Fruit fly (Drosophila melanogaster) whole organism, embryonic: ENCODE results near the gene Acn.

Experiments
- C15 ChIP-seq: fragments of 200-800 bp; sonication (Bioruptor generic); IDR thresholded peaks from 3 replicates; pipeline ENCODE4 v1.3.6; 2022; ENCODE audit warnings: missing biosample characterization, missing genetic modification characterization
- CG1024 ChIP-seq: fragments of 200-800 bp; sonication (Bioruptor generic); IDR thresholded peaks from 2 replicates; pipeline ENCODE4 v1.3.6; 2022; ENCODE audit warnings: missing biosample characterization, missing genetic modification characterization
- CG11560 ChIP-seq: fragments of 200-800 bp; sonication (Bioruptor generic); IDR thresholded peaks from 3 replicates; pipeline ENCODE4 v1.3.6; 2022; ENCODE audit warnings: missing biosample characterization, missing genetic modification characterization
- CG11723 ChIP-seq: fragments of 200-800 bp; sonication (Bioruptor generic); optimal IDR thresholded peaks from 2 replicates; lab custom pipeline; 2017; ENCODE audit warnings: missing biosample characterization, mild to moderate bottlenecking, missing genetic modification characterization
- CG12071 ChIP-seq: fragments of 200-800 bp; sonication (Bioruptor generic); optimal IDR thresholded peaks from 3 replicates; lab custom pipeline; 2018; ENCODE audit warnings: missing biosample characterization, mild to moderate bottlenecking, missing genetic modification characterization
- CG13296 ChIP-seq: fragments of 200-800 bp; sonication (Bioruptor generic); optimal IDR thresholded peaks from 3 replicates; lab custom pipeline; 2018; ENCODE audit warnings: missing biosample characterization, mild to moderate bottlenecking, missing genetic modification characterization
- CG13624 ChIP-seq: fragments of 200-800 bp; sonication (Bioruptor generic); optimal IDR thresholded peaks from 2 replicates; lab custom pipeline; 2016; ENCODE audit warnings: missing biosample characterization, missing genetic modification characterization
- CG14860 ChIP-seq: fragments of 200-800 bp; sonication (Bioruptor generic); IDR thresholded peaks from 3 replicates; pipeline ENCODE4 v1.3.6; 2022; ENCODE audit warnings: missing biosample characterization, missing genetic modification characterization; ENCODE audit not compliant: partially characterized antibody
- CG15601 ChIP-seq: fragments of 200-800 bp; sonication (Bioruptor generic); optimal IDR thresholded peaks from 3 replicates; lab custom pipeline; 2019; ENCODE audit warnings: missing biosample characterization, mild to moderate bottlenecking, missing genetic modification characterization, moderate library complexity
- CG17912 ChIP-seq: fragments of 200-800 bp; sonication (Bioruptor generic); optimal IDR thresholded peaks from 2 replicates; lab custom pipeline; 2018; ENCODE audit warnings: missing biosample characterization, mild to moderate bottlenecking, missing genetic modification characterization
- CG18619 ChIP-seq: fragments of 200-800 bp; sonication (Bioruptor generic); optimal IDR thresholded peaks from 3 replicates; lab custom pipeline; 2017; ENCODE audit warnings: missing biosample characterization, mild to moderate bottlenecking, missing genetic modification characterization
- CG2129 ChIP-seq: fragments of 200-800 bp; sonication (Bioruptor generic); IDR thresholded peaks from 2 replicates; pipeline ENCODE4 v1.3.6; 2022; ENCODE audit warnings: missing biosample characterization, missing genetic modification characterization; ENCODE audit not compliant: partially characterized antibody
- CG2202 ChIP-seq: fragments of 200-800 bp; sonication (Bioruptor generic); optimal IDR thresholded peaks from 2 replicates; lab custom pipeline; 2018; ENCODE audit warnings: missing biosample characterization, mild to moderate bottlenecking, missing genetic modification characterization
- CG32767 ChIP-seq: fragments of 200-800 bp; sonication (Bioruptor generic); IDR thresholded peaks from 2 replicates; pipeline ENCODE4 v1.3.6; 2022; ENCODE audit warnings: missing biosample characterization, missing genetic modification characterization
- CG3281 ChIP-seq: fragments of 200-800 bp; sonication (Bioruptor generic); optimal IDR thresholded peaks from 3 replicates; lab custom pipeline; 2017; ENCODE audit warnings: missing biosample characterization, mild to moderate bottlenecking, missing genetic modification characterization
- CG4328 ChIP-seq: fragments of 200-800 bp; sonication (Bioruptor generic); optimal IDR thresholded peaks from 3 replicates; lab custom pipeline; 2017; ENCODE audit warnings: missing biosample characterization, missing genetic modification reagents, missing genetic modification characterization
- CG4854 ChIP-seq: fragments of 200-800 bp; sonication (Bioruptor generic); optimal IDR thresholded peaks from 2 replicates; lab custom pipeline; 2016; ENCODE audit warnings: missing biosample characterization, missing genetic modification characterization, inconsistent platforms
- CG6272 ChIP-seq: fragments of 200-800 bp; sonication (Bioruptor generic); IDR thresholded peaks from 2 replicates; pipeline ENCODE4 v1.3.6; 2022; ENCODE audit warnings: missing biosample characterization, missing genetic modification characterization
- CG7357 ChIP-seq: fragments of 200-800 bp; sonication (Bioruptor generic); IDR thresholded peaks from 3 replicates; pipeline ENCODE4 v1.3.6; 2022; ENCODE audit warnings: missing biosample characterization, missing genetic modification characterization
- Chrac-16 ChIP-seq: fragments of 200-800 bp; sonication (Bioruptor generic); optimal IDR thresholded peaks from 3 replicates; lab custom pipeline; 2016; ENCODE audit warnings: missing biosample characterization, missing genetic modification characterization
- Dip3 ChIP-seq: fragments of 200-800 bp; sonication (Bioruptor generic); optimal IDR thresholded peaks from 3 replicates; lab custom pipeline; 2016; ENCODE audit warnings: missing biosample characterization, missing genetic modification characterization
- Dll ChIP-seq: fragments of 200-800 bp; sonication (Bioruptor generic); IDR thresholded peaks from 4 replicates; pipeline ENCODE4 v1.3.6; 2022; ENCODE audit warnings: missing biosample characterization, missing genetic modification characterization; ENCODE audit not compliant: partially characterized antibody
- Myb ChIP-seq: fragments of 200-800 bp; sonication (Bioruptor generic); optimal IDR thresholded peaks from 2 replicates; lab custom pipeline; 2016; ENCODE audit warnings: missing biosample characterization, missing genetic modification characterization
- NK7.1 ChIP-seq: fragments of 200-800 bp; sonication (Bioruptor generic); optimal IDR thresholded peaks from 3 replicates; lab custom pipeline; 2016; ENCODE audit warnings: missing biosample characterization, missing genetic modification characterization
- Six4 ChIP-seq: fragments of 200-800 bp; sonication (Bioruptor generic); optimal IDR thresholded peaks from 2 replicates; lab custom pipeline; 2016; ENCODE audit warnings: missing biosample characterization, missing genetic modification characterization
- Sox100B ChIP-seq: fragments of 200-800 bp; sonication (Bioruptor generic); optimal IDR thresholded peaks from 3 replicates; lab custom pipeline; 2018; ENCODE audit warnings: missing biosample characterization, mild to moderate bottlenecking, missing genetic modification characterization
- Spps ChIP-seq: fragments of 200-800 bp; sonication (Bioruptor generic); optimal IDR thresholded peaks from 2 replicates; lab custom pipeline; 2018; ENCODE audit warnings: missing biosample characterization, mild to moderate bottlenecking, missing genetic modification characterization
- Taf1 ChIP-seq: fragments of 200-800 bp; sonication (Bioruptor generic); IDR thresholded peaks from 2 replicates; pipeline ENCODE4 v1.3.6; 2022; ENCODE audit warnings: missing biosample characterization, missing genetic modification characterization
- Tbp ChIP-seq: fragments of >200 bp; optimal IDR thresholded peaks from 2 replicates; lab custom pipeline; 2018; ENCODE audit warnings: missing biosample characterization, missing genetic modification characterization
- Trl ChIP-seq, 3 experiments: fragments of >200 bp in 2 of 3; fragments of 200-800 bp in 1 of 3; sonication (Bioruptor generic) in 1 of 3; optimal IDR thresholded peaks; 2 replicates in 1 of 3; 3 replicates in 2 of 3; lab custom pipeline; 2016 to 2017; ENCODE audit warnings: missing biosample characterization in 1 of 3, missing genetic modification characterization in 1 of 3
- abd-A ChIP-seq: fragments of 200-800 bp; sonication (Bioruptor generic); optimal IDR thresholded peaks from 3 replicates; lab custom pipeline; 2019; ENCODE audit warnings: missing biosample characterization, mild to moderate bottlenecking, missing genetic modification characterization, moderate library complexity
- ara ChIP-seq: fragments of 200-800 bp; sonication (Bioruptor generic); IDR thresholded peaks from 2 replicates; pipeline ENCODE4 v1.3.6; 2022; ENCODE audit warnings: missing biosample characterization, missing genetic modification characterization
- az2 ChIP-seq: fragments of 200-800 bp; sonication (Bioruptor generic); optimal IDR thresholded peaks from 3 replicates; lab custom pipeline; 2016; ENCODE audit warnings: missing biosample characterization, missing genetic modification characterization
- dimm ChIP-seq: fragments of 200-800 bp; sonication (Bioruptor generic); IDR thresholded peaks from 2 replicates; pipeline ENCODE4 v1.3.6; 2022; ENCODE audit warnings: missing biosample characterization, missing genetic modification characterization
- ewg ChIP-seq: fragments of 200-800 bp; sonication (Bioruptor generic); optimal IDR thresholded peaks from 3 replicates; lab custom pipeline; 2017; ENCODE audit warnings: mild to moderate bottlenecking, missing biosample characterization, missing genetic modification reagents, missing genetic modification characterization
- inv ChIP-seq: fragments of 200-800 bp; sonication (Bioruptor generic); IDR thresholded peaks from 2 replicates; pipeline ENCODE4 v1.3.6; 2022; ENCODE audit warnings: missing biosample characterization, missing genetic modification characterization; ENCODE audit not compliant: partially characterized antibody
- lbe ChIP-seq: fragments of 200-800 bp; sonication (Bioruptor generic); optimal IDR thresholded peaks from 2 replicates; lab custom pipeline; 2016; ENCODE audit warnings: missing biosample characterization, mild to moderate bottlenecking, missing genetic modification characterization
- maf-S ChIP-seq: fragments of 200-800 bp; sonication (Bioruptor generic); optimal IDR thresholded peaks from 2 replicates; lab custom pipeline; 2016; ENCODE audit warnings: missing biosample characterization, missing genetic modification characterization
- nau ChIP-seq: fragments of 200-800 bp; sonication (Bioruptor generic); optimal IDR thresholded peaks from 3 replicates; lab custom pipeline; 2017; ENCODE audit warnings: missing biosample characterization, mild to moderate bottlenecking, missing genetic modification characterization, missing genetic modification reagents
- pnt ChIP-seq: fragments of 200-800 bp; sonication (Bioruptor generic); optimal IDR thresholded peaks from 3 replicates; lab custom pipeline; 2016; ENCODE audit warnings: missing biosample characterization, missing genetic modification characterization
- ranshi ChIP-seq: fragments of 200-800 bp; sonication (Bioruptor generic); IDR thresholded peaks from 2 replicates; pipeline ENCODE4 v1.3.6; 2022; ENCODE audit warnings: missing biosample characterization, missing genetic modification characterization
- sd ChIP-seq: fragments of 200-800 bp; sonication (Bioruptor generic); optimal IDR thresholded peaks from 3 replicates; lab custom pipeline; 2018; ENCODE audit warnings: missing biosample characterization, mild to moderate bottlenecking, missing genetic modification characterization, moderate library complexity
- seq ChIP-seq: fragments of 200-800 bp; sonication (Bioruptor generic); IDR thresholded peaks from 2 replicates; pipeline ENCODE4 v1.3.6; 2022; ENCODE audit warnings: missing biosample characterization, missing genetic modification characterization
- sim ChIP-seq: fragments of 200-800 bp; sonication (Bioruptor generic); IDR thresholded peaks from 2 replicates; pipeline ENCODE4 v1.3.6; 2022; ENCODE audit warnings: missing biosample characterization, missing genetic modification characterization
- sisA ChIP-seq: fragments of 200-800 bp; sonication (Bioruptor generic); IDR thresholded peaks from 2 replicates; pipeline ENCODE4 v1.3.6; 2022; ENCODE audit warnings: missing biosample characterization, missing genetic modification characterization
- tx ChIP-seq: fragments of 200-800 bp; sonication (Bioruptor generic); optimal IDR thresholded peaks from 2 replicates; lab custom pipeline; 2016; ENCODE audit warnings: missing biosample characterization, missing genetic modification characterization
- vnd ChIP-seq: fragments of 200-800 bp; sonication (Bioruptor generic); IDR thresholded peaks from 3 replicates; pipeline ENCODE4 v1.3.6; 2022; ENCODE audit warnings: missing biosample characterization, missing genetic modification characterization; ENCODE audit not compliant: partially characterized antibody
- wor ChIP-seq: fragments of 200-800 bp; sonication (Bioruptor generic); IDR thresholded peaks from 2 replicates; pipeline ENCODE4 v1.3.6; 2022; ENCODE audit warnings: missing biosample characterization, missing genetic modification characterization
- z ChIP-seq: fragments of 200-800 bp; sonication (Bioruptor generic); IDR thresholded peaks from 3 replicates; pipeline ENCODE4 v1.3.6; 2022; ENCODE audit warnings: missing biosample characterization, missing genetic modification characterization

The Acn gene

DNA sequence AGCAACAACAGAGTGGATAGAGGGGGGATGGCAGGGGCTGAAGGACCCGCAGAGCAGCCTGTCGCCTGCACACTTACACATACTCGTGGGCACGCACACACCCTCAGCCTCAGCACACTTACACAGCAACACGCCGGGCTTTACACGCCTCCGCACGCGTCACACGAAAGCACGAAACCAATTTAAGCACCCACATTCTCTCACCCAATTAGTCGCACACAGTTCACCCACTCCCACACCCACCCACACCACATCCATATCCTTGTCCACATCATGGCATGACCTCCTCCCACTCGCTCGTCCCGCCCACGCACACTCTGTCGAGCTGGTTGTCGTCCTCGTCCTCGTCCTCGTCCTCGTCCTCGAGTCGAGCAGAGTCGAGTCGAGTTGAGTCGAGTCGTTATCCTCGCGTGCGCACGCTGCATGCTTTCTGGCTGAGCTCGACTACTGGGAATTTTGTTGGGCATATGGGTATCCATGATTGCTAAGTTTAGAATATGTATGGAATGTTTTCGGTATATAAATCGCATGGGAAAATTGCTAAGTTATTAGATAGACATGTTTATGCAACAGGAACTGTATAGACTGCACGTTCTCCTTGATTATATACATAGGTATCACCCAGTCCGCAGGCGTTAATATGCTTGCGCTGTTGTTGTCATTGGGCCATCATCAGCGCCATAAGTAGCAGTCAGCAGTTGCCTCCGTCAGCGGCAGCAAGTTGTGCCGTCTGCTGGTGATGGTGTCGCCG lies 33.1 kb upstream of the Acn start (continued):
- TF ChIP-seq Taf1 (GFP tag; lab: Robert Waterston, UW), result peak; percentile 71
- TF ChIP-seq ewg (GFP tag; lab: Kevin White, UChicago), result peak; percentile 83
- peak; percentile 56 for TF ChIP-seq NK7.1 (GFP tag; lab: Kevin White, UChicago)
- TF ChIP-seq Tbp (GFP tag; lab: Kevin White, UChicago), result no peak
- peak; percentile 5 for TF ChIP-seq CG2202 (tag; lab: Kevin White, UChicago)
- no peak for TF ChIP-seq CG2129 (GFP tag; lab: Robert Waterston, UW)
- TF ChIP-seq abd-A (tag; lab: Kevin White, UChicago), result peak; percentile 96
- peak; percentile 6 for TF ChIP-seq Spps
- no peak for TF ChIP-seq Dll (GFP tag; lab: Robert Waterston, UW)
- TF ChIP-seq Chrac-16 (GFP tag; lab: Kevin White, UChicago), result peak; percentile 63
- TF ChIP-seq CG17912, result no peak
- peak; percentile 74 for TF ChIP-seq CG12071 (GFP tag; lab: Kevin White, UChicago)
- peak; percentile 69 for TF ChIP-seq Myb (GFP tag; lab: Kevin White, UChicago)
- peak; percentile 83 for TF ChIP-seq maf-S (GFP tag; lab: Kevin White, UChicago)
- peak; percentile 73 for TF ChIP-seq tx
- peak; percentile 50 for TF ChIP-seq CG11723 (GFP tag; lab: Kevin White, UChicago)
- peak; percentile 75 for TF ChIP-seq CG18619 (GFP tag; lab: Kevin White, UChicago)
- TF ChIP-seq Dip3, result peak; percentile 82
- peak; percentile 73 for TF ChIP-seq CG1024
- TF ChIP-seq vnd, result no peak
- 0 out of 2 replicates have a peak, but pooled peaks have one; percentile 8 for TF ChIP-seq dimm
- TF ChIP-seq CG4328, result no peak
- TF ChIP-seq Six4 (GFP tag; lab: Kevin White, UChicago), result peak; percentile 47
- TF ChIP-seq C15, result no peak
- TF ChIP-seq CG7357 (GFP tag; lab: Robert Waterston, UW), result peak; percentile 76
- no peak for TF ChIP-seq CG14860 (GFP tag; lab: Robert Waterston, UW)
- TF ChIP-seq CG11560 (tag; lab: Robert Waterston, UW), result peak; percentile 59; the same call in 2 of the 3 replicates
- TF ChIP-seq pnt (GFP tag; lab: Kevin White, UChicago), result peak; percentile 85
- TF ChIP-seq CG15601, result peak; percentile 69
- TF ChIP-seq az2, result peak; percentile 72
- no peak for TF ChIP-seq inv (GFP tag; lab: Robert Waterston, UW)
- TF ChIP-seq CG3281, result peak; percentile 79
- TF ChIP-seq CG4854, result peak; percentile 58
- TF ChIP-seq Sox100B (GFP tag; lab: Kevin White, UChicago), result peak; percentile 66
- TF ChIP-seq Trl (optimal IDR thresholded peaks at IDR 0.05; lab: Kevin White, UChicago), result no peak
- peak; percentile 77 for TF ChIP-seq Trl (GFP tag; optimal IDR thresholded peaks at IDR 0.05; lab: Kevin White, UChicago)
- peak; percentile 64; the same call in 1 of the 2 replicates for TF ChIP-seq CG32767
- peak; percentile 62 for TF ChIP-seq nau (GFP tag; lab: Kevin White, UChicago)
- TF ChIP-seq lbe (GFP tag; lab: Kevin White, UChicago), result no peak
- TF ChIP-seq CG13296, result peak; percentile 69
- no peak for TF ChIP-seq z (GFP tag; lab: Robert Waterston, UW)
- peak; percentile 80 for TF ChIP-seq ara
- TF ChIP-seq CG6272, result peak; percentile 78
- TF ChIP-seq wor (GFP tag; lab: Robert Waterston, UW), result peak; percentile 74
- peak; percentile 82 for TF ChIP-seq seq (GFP tag; lab: Robert Waterston, UW)
- TF ChIP-seq CG13624, result peak; percentile 85
- peak; percentile 87 for TF ChIP-seq sisA (GFP tag; lab: Robert Waterston, UW)
- TF ChIP-seq sd (tag; lab: Kevin White, UChicago), result peak; percentile 64
- peak; percentile 81 for TF ChIP-seq ranshi (GFP tag; lab: Robert Waterston, UW)
- TF ChIP-seq sim (GFP tag; lab: Robert Waterston, UW), result peak; percentile 58; the same call in 1 of the 2 replicates
